Fruit fly (Drosophila melanogaster): ENCODE data around the gene CG1785.

CG1785 gene

DNA sequence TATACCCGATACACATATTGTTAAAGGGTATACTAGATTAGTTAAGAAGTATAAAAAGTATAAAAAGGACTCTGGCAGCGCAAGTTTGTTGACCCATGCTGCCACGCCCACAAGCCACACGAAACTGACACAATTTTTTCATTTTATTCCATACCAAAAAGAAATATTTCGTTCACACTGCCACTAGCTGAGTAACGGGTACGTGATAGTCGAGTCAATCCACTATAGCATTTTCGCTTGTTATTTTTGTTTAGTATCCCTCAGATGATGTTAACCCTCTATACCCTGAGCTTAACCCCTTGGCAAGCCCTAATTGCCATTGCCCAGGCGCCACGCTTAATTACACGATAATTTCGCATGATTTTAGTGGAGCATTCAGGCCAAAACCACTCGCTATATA, 32.2 kb downstream of the CG1785 start:
- no peak for TF ChIP-seq CG17801 (GFP tag; optimal IDR thresholded peaks at IDR 0.05; ENCODE audit: partially characterized antibody)

DNA sequence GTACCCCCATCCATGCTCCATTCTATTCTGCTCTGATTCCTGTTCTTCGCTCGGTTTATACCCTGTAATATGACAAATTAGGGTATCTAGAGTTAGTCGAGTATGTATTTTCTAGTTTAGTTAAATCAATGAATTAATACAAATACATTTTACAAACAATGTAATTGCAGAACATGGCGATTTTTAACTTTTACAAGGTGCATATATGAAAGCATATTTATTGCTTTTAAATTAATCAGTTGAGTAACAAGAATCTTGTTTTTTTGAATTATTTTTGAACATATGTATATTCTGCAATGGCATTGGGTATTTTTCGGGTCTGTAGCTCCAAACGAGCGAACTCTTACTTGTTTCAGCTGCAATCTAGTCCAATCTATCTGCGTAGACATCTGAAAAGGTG, 32.9 kb downstream of the CG1785 start:
- no peak for TF ChIP-seq CG17801 (GFP tag; optimal IDR thresholded peaks at IDR 0.05; ENCODE audit: partially characterized antibody)

DNA sequence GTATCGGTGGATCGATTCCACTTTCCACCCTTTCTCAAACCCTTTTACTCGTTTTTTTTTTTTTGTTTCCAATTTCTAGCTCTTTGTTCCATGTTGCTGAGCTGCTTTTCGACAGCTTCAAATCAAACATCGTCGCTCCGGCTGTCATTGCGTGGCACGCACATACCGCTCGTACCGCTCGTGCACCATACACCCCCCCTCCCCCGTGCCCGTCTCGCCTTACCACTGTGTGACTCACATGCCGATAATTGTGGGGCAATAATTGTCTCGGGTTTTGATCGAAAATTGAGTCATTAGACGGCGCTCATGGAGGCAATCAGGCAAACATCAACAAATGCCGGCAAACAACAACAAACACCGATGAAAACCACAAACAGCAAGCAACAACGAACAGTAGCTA, 39.0 kb downstream of the CG1785 start:
- no peak for TF ChIP-seq CG17801 (GFP tag; optimal IDR thresholded peaks at IDR 0.05; ENCODE audit: partially characterized antibody)

DNA sequence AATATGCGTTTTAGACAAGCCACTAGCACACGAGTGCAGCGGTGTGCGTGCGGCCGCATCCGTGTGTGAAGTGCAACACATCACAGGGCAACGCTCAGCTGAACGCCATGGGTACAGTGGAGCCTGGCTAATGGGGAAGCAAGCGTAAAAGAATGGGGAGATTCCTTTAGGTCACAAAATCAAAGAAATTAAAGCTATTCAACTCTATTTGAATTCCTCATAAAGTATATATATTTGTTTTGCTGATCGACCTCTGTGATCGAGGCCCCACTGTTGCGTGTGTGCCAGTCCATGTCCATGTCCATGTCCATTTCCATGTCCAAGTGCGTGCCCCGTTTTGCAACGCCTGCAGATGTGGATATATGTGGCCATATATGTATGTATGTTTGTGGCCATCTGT, 40.6 kb downstream of the CG1785 start:
- no peak for TF ChIP-seq CG17801 (GFP tag; optimal IDR thresholded peaks at IDR 0.05; ENCODE audit: partially characterized antibody)

DNA sequence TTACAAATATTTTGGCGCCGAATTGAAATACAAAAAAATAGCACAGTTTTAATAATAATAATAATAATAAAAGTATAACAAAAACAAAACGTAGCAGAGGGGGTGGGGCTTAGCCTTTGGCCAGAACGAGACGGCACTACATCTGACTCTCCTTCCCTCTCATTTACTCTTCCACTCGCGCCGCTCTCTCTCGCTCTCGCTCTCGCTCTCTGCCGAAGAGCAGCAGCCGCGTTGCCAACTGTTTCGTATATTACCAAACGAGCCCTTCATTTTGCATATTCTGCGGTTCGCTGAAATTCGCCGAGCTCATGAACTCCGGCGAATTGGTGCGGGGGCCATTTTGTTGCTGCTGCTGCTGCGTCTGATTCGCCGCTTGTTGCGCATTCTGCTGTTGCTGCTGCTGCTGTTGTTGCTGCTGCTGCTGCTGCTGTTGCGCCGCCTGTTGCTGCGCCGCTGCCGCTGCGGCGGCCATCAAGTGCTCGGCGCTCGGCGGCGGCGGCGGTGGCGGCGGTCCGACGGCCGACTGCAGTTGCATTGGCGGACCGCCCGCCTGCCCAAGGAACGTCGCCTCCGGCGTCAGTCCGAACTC, 43.1 kb downstream of the CG1785 start:
- no peak for TF ChIP-seq CG17801 (GFP tag; optimal IDR thresholded peaks at IDR 0.05; ENCODE audit: partially characterized antibody)

DNA sequence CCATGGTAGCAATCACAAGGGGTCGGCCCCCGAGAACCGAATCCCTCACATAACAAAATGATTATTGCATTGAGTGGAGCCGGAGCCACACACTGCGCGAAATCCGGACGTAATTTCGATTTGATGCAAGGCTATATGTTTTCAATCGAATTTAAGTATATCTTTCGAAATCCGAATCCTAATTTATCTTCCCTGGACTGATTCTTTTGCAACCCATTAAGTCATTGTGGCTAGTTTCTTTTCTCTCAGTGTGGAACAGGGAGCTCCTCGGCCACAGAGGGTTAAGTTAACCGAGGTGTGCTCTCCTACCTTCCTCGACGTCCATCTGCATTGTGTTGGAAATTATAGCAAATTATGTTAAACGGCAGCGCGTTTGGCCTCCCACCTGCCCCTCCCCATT, 47.5 kb downstream of the CG1785 start:
- no peak for TF ChIP-seq CG17801 (GFP tag; optimal IDR thresholded peaks at IDR 0.05; ENCODE audit: partially characterized antibody)

DNA sequence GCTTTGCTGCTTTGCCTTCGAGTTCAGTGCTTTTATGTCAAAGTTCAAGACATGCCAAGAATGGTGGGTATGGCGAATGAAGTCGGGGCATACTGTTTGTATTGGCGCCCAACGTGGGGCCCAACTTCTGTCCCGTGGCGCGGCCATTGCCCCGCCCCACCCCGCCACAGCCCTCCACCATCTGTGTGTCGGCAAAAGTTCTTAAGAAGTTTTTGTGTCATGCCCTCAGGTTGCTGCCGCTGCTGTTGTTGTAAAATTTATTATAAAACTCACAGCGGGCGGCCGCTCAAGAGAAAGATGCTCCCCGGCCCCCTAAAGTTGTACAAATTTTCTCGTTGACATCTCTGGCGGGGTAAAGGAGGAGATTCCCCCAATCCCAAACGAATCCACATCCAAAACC, 50.5 kb downstream of the CG1785 start:
- TF ChIP-seq CG17801 (GFP tag; optimal IDR thresholded peaks at IDR 0.05; ENCODE audit: partially characterized antibody) = no peak
